In the genomic region with DNA sequence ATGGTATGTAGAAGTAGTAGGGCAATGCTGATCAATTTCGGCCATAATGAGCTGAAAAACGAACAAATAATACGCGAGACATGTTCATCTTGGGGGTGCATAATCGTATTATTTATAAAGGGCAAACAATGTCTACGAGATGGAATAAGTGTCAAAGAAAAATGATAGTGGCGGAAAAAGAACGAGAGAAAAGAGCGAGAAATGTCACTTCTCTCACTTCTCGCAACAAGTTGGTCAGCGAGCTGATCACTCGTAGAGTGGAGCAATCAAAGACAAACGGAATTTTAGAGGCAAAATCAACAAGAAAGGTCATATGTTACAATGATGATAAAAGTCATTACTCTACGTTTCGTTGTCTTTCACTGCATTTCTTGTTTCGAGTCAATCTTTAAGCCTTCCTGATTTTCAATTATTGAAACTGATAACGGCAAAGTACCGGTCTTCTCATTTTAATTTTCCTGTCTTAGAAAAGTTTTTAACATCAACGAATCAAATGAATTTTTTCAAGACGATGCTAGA, we compare ENCODE assay signal across 1 worm cellular context.
TF ChIP-seq lines count a peak whose summit lies in the region.

F52H2.3 (minus strand) TSS at position 51 of the 519 bp plus-strand sequence.

TF ChIP-seq in whole organism, L4 larva, 104 proteins besides CTCF, POLR2A, EP300 and RAD21 (continued from another document):
- TF ChIP-seq daf-16 (GFP tag; optimal IDR thresholded peaks at IDR 0.05; lab: Kevin White, UChicago) (no peak), daf-16 (tag; optimal IDR thresholded peaks at IDR 0.05; lab: Kevin White, UChicago) (peak; percentile 89), snpc-4 (tag; optimal IDR thresholded peaks at IDR 0.05; lab: Kevin White, UChicago) (no peak), arid-1 (GFP tag; conservative IDR thresholded peaks at IDR 0.05; lab: Robert Waterston, UW) (no peak), ceh-32 (tag; optimal IDR thresholded peaks at IDR 0.05; lab: Kevin White, UChicago; ENCODE audit: poor library complexity) (no peak), F26F4.8 (GFP tag; conservative IDR thresholded peaks at IDR 0.05; lab: Robert Waterston, UW) (no peak), nhr-28 (tag; optimal IDR thresholded peaks at IDR 0.05; lab: Kevin White, UChicago) (peak; percentile 54), nhr-41 (GFP tag; IDR thresholded peaks at IDR 0.05; lab: Robert Waterston, UW) (peak; percentile 14; the same call in 1 of the 2 replicates), sdz-12 (GFP tag; optimal IDR thresholded peaks at IDR 0.05; lab: Kevin White, UChicago) (no peak), unc-130 (GFP tag; optimal IDR thresholded peaks at IDR 0.05; lab: Kevin White, UChicago) (no peak), jun-1 (tag; optimal IDR thresholded peaks at IDR 0.05; lab: Kevin White, UChicago) (no peak), egl-27 (tag; optimal IDR thresholded peaks at IDR 0.05; lab: Kevin White, UChicago) (no peak), snpc-1.2 (GFP tag; IDR thresholded peaks at IDR 0.05; lab: Robert Waterston, UW) (no peak), F37D6.2 (tag; optimal IDR thresholded peaks at IDR 0.05; lab: Kevin White, UChicago) (no peak), php-3 (GFP tag; IDR thresholded peaks at IDR 0.05; lab: Robert Waterston, UW) (no peak), rbr-2 (tag; optimal IDR thresholded peaks at IDR 0.05; lab: Kevin White, UChicago) (no peak), tra-1 (GFP tag; IDR thresholded peaks at IDR 0.05; lab: Robert Waterston, UW) (0 out of 2 replicates have a peak, but pooled peaks have one; percentile 34), F44E2.7 (GFP tag; IDR thresholded peaks at IDR 0.05; lab: Robert Waterston, UW) (no peak), nhr-11 (tag; optimal IDR thresholded peaks at IDR 0.05; lab: Kevin White, UChicago) (no peak), ceh-44 (GFP tag; IDR thresholded peaks at IDR 0.05; lab: Robert Waterston, UW) (no peak), nhr-77 (tag; optimal IDR thresholded peaks at IDR 0.05; lab: Kevin White, UChicago) (peak; percentile 53), ceh-28 (tag; optimal IDR thresholded peaks at IDR 0.05; lab: Kevin White, UChicago) (no peak), Y48G9A.11 (GFP tag; IDR thresholded peaks at IDR 0.05; lab: Robert Waterston, UW) (no peak), tag-97 (GFP tag; IDR thresholded peaks at IDR 0.05; lab: Robert Waterston, UW) (no peak), mdl-1 (tag; optimal IDR thresholded peaks at IDR 0.05; lab: Kevin White, UChicago) (peak in 1 of 2 experiments; percentile 5), R02D3.7 (tag; optimal IDR thresholded peaks at IDR 0.05; lab: Kevin White, UChicago) (no peak), mep-1 (tag; optimal IDR thresholded peaks at IDR 0.05; lab: Kevin White, UChicago) (peak; percentile 28), madf-9 (GFP tag; conservative IDR thresholded peaks at IDR 0.05; lab: Robert Waterston, UW) (no peak), spr-3 (GFP tag; optimal IDR thresholded peaks at IDR 0.05; lab: Kevin White, UChicago) (no peak), fkh-10 (GFP tag; optimal IDR thresholded peaks at IDR 0.05; lab: Kevin White, UChicago) (no peak), nhr-102 (tag; optimal IDR thresholded peaks at IDR 0.05; lab: Kevin White, UChicago) (no peak), mdt-29 (GFP tag; IDR thresholded peaks at IDR 0.05; lab: Robert Waterston, UW) (no peak)
TF ChIP-seq in whole organism, L4 larva: peak in this region for 14.
